Worm (Caenorhabditis elegans): ENCODE data around the gene tag-209.

tag-209 gene

ce11 chrII:10787240-10787639 lies at the start of gene tag-209:
Gene tag-209, plus strand, starts transcription at chrII:10787312.
- TF ChIP-seq snpc-4 (tag; optimal IDR thresholded peaks at IDR 0.05) (no peak), unc-120 (tag; optimal IDR thresholded peaks at IDR 0.05; ENCODE audit: poor library complexity, severe bottlenecking) (no peak), nhr-237 (tag; optimal IDR thresholded peaks at IDR 0.05) (no peak), sptf-1 (tag; optimal IDR thresholded peaks at IDR 0.05) (no peak), mls-2 (tag; optimal IDR thresholded peaks at IDR 0.05) (no peak), lin-13 (tag; optimal IDR thresholded peaks at IDR 0.05) (no peak), ceh-43 (GFP tag; optimal IDR thresholded peaks at IDR 0.05) (no peak), elt-1 (tag; optimal IDR thresholded peaks at IDR 0.05; ENCODE audit: borderline replicate concordance, insufficient read depth) (no peak), tbx-8 (GFP tag; optimal IDR thresholded peaks at IDR 0.05) (no peak), sem-2 (GFP tag; optimal IDR thresholded peaks at IDR 0.05) (no peak)

ce11 chrII:10744801-10745200 lies 42.3 kb upstream of the tag-209 start:
- TF ChIP-seq ces-1 (GFP tag; optimal IDR thresholded peaks at IDR 0.05) (peak; percentile 31), cnd-1 (tag; optimal IDR thresholded peaks at IDR 0.05) (no peak), ceh-83 (GFP tag; optimal IDR thresholded peaks at IDR 0.05) (no peak), sptf-1 (tag; optimal IDR thresholded peaks at IDR 0.05) (no peak), elt-1 (tag; optimal IDR thresholded peaks at IDR 0.05; ENCODE audit: borderline replicate concordance, insufficient read depth) (no peak), mls-2 (tag; optimal IDR thresholded peaks at IDR 0.05) (no peak)

DNA sequence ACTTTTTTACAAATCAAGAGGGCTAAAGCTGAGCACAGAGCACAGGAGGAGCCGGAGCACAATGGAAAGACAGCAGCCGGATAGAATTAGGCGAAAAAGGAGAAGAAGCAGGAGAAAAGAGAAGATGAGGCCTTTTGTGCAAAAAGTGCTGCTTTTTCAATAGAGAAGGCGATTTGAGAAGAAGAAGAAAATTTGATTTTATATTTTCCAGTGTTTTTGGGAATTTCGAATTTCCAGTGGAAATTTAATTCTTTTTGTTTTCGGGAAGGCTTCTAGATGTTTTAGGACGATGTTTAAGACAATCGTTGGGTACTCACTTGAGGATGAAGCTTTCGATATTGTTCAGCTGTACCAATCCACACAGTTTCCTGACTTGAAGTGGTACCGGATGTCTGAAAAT lies 33.4 kb upstream of the tag-209 start:
- TF ChIP-seq ces-1 (GFP tag; optimal IDR thresholded peaks at IDR 0.05): peak; percentile 71
- TF ChIP-seq ham-2 (GFP tag; optimal IDR thresholded peaks at IDR 0.05): no peak

DNA sequence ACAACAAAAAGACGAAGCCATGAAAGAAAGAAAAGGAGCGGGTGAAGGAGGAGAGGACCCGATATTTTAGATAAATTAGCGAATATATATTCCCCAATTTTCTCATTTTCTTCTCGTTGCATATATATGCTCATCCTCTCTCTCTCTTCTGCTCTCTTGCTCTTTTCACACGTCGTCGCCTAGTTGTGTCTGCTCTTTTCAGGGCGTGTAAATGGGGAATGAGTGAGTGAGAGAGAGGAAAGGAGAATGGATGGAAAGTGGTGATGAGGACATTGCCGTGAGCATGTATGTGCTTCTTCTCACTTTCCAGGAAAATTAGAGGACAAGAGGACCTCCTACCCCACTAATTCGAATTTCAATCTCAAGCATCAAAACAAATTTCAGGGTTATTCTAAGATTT lies 31.7 kb upstream of the tag-209 start:
- peak; percentile 61 for TF ChIP-seq ces-1 (GFP tag; optimal IDR thresholded peaks at IDR 0.05)
- peak; percentile 43 for TF ChIP-seq mls-2 (tag; optimal IDR thresholded peaks at IDR 0.05)
- TF ChIP-seq cnd-1 (tag; optimal IDR thresholded peaks at IDR 0.05): no peak

DNA sequence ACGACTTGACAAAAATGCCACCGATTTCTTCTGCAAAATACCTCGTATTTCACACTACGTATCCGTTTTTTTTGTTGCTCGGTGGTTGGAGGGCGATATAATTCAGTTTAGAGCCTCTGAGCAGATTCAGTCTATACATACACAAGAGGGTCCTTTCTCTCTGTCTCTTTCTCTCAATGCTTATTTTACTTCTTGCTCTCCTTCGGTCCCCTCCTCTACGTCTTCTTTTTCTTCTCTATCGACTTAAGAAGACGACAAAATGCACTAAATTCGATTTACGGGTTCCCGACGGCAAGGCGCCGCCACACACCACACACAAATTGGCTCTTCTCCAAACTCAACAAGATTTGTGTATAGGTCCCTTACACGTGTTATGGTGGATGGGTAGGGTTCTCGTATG lies 28.2 kb upstream of the tag-209 start:
- TF ChIP-seq ces-1 (GFP tag; optimal IDR thresholded peaks at IDR 0.05) (peak; percentile 97), lsy-2 (tag; optimal IDR thresholded peaks at IDR 0.05) (no peak)

ce11 chrII:10759425-10759824 lies 27.7 kb upstream of the tag-209 start:
- no peak for TF ChIP-seq tbx-8 (GFP tag; optimal IDR thresholded peaks at IDR 0.05)
- no peak for TF ChIP-seq blmp-1 (tag; optimal IDR thresholded peaks at IDR 0.05)
- no peak for TF ChIP-seq snpc-4 (tag; optimal IDR thresholded peaks at IDR 0.05)
- no peak for TF ChIP-seq nhr-2 (tag; optimal IDR thresholded peaks at IDR 0.05)
- TF ChIP-seq sptf-1 (tag; optimal IDR thresholded peaks at IDR 0.05): no peak
- no peak for TF ChIP-seq mls-2 (tag; optimal IDR thresholded peaks at IDR 0.05)
- TF ChIP-seq unc-62 (GFP tag; optimal IDR thresholded peaks at IDR 0.05): no peak
- TF ChIP-seq drap-1 (GFP tag; optimal IDR thresholded peaks at IDR 0.05): no peak
- TF ChIP-seq ceh-43 (GFP tag; optimal IDR thresholded peaks at IDR 0.05): no peak
- no peak for TF ChIP-seq nhr-28 (tag; optimal IDR thresholded peaks at IDR 0.05)
- no peak for TF ChIP-seq elt-3 (tag; optimal IDR thresholded peaks at IDR 0.05)
- no peak for TF ChIP-seq mep-1 (tag; optimal IDR thresholded peaks at IDR 0.05)
- TF ChIP-seq nhr-237 (tag; optimal IDR thresholded peaks at IDR 0.05): no peak
- no peak for TF ChIP-seq lsy-2 (tag; optimal IDR thresholded peaks at IDR 0.05)
- no peak for TF ChIP-seq zip-8 (tag; optimal IDR thresholded peaks at IDR 0.05)
- TF ChIP-seq cnd-1 (tag; optimal IDR thresholded peaks at IDR 0.05): no peak
- no peak for TF ChIP-seq ham-2 (GFP tag; optimal IDR thresholded peaks at IDR 0.05)

- TF ChIP-seq ces-1 (GFP tag; optimal IDR thresholded peaks at IDR 0.05): peak; percentile 73
- TF ChIP-seq flh-1 (GFP tag; optimal IDR thresholded peaks at IDR 0.05): no peak
Observed at ce11 chrII:10760801-10761200, 26.3 kb upstream of the tag-209 start.

ce11 chrII:10761653-10762052 lies 25.5 kb upstream of the tag-209 start:
- TF ChIP-seq elt-1 (tag; optimal IDR thresholded peaks at IDR 0.05; ENCODE audit: borderline replicate concordance, insufficient read depth) (no peak), tbx-8 (GFP tag; optimal IDR thresholded peaks at IDR 0.05) (peak; percentile 1), lin-32 (GFP tag; optimal IDR thresholded peaks at IDR 0.05) (no peak), ces-1 (GFP tag; optimal IDR thresholded peaks at IDR 0.05) (peak; percentile 75), elt-3 (tag; optimal IDR thresholded peaks at IDR 0.05) (no peak), unc-62 (GFP tag; optimal IDR thresholded peaks at IDR 0.05) (no peak)
